Worm (Caenorhabditis elegans): Measurements from ENCODE around the gene C50E3.12.

DNA sequence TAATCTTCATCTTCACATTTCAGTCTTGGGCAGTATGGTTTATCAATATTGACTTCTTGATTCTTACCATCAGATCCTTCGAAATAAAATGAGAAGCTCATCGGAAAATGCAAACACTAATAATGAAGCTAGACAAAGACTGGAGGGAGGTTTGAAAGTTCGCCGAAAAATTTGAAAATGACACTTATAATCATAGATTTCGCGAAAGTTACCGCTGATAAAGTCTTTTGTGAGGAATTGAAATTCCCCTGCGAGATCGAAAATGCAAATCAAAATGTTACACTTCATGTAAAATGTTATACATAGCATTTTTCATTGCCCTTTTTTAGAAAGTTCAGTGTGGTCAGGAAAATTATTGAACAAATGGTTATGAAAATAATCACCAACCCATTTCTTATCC is 23.6 kb downstream of the C50E3.12 start, which contains the start of gene C50E3.7:
- no peak for TF ChIP-seq unc-62 (GFP tag; optimal IDR thresholded peaks at IDR 0.05)
- TF ChIP-seq nhr-120 (GFP tag; IDR thresholded peaks at IDR 0.05), result no peak
- TF ChIP-seq ZK185.1 (tag; optimal IDR thresholded peaks at IDR 0.05; ENCODE audit: poor library complexity, severe bottlenecking), result no peak
- no peak for TF ChIP-seq mcd-1 (GFP tag; IDR thresholded peaks at IDR 0.05)
- no peak for TF ChIP-seq rcor-1 (GFP tag; IDR thresholded peaks at IDR 0.05)
- TF ChIP-seq Y95B8A.8 (GFP tag; IDR thresholded peaks at IDR 0.05), result no peak
- TF ChIP-seq bed-1 (GFP tag; IDR thresholded peaks at IDR 0.05), result no peak
- TF ChIP-seq snpc-3.4 (tag; optimal IDR thresholded peaks at IDR 0.05), result no peak
- TF ChIP-seq ceh-79 (tag; optimal IDR thresholded peaks at IDR 0.05), result no peak
- TF ChIP-seq dpff-1 (tag; optimal IDR thresholded peaks at IDR 0.05), result no peak
- no peak for TF ChIP-seq lsy-27 (tag; optimal IDR thresholded peaks at IDR 0.05; ENCODE audit: borderline replicate concordance, insufficient read depth)
- no peak for TF ChIP-seq nfya-1 (tag; optimal IDR thresholded peaks at IDR 0.05; ENCODE audit: borderline replicate concordance, insufficient read depth)
- no peak for TF ChIP-seq sea-2 (GFP tag; IDR thresholded peaks at IDR 0.05)
